Fruit fly (Drosophila melanogaster): ENCODE data around the gene Krn.
A peak's percentile ranks its signal among the peaks of the same experiment; 100 is the strongest.

Gene Krn

dm6 chr3L:17610896-17611711, 43.0 kb downstream of the Krn start:
- TF ChIP-seq pdm3 (GFP tag; optimal IDR thresholded peaks at IDR 0.05): peak; percentile 89
- peak; percentile 93 for TF ChIP-seq achi (GFP tag; optimal IDR thresholded peaks at IDR 0.05)
- TF ChIP-seq CG6854 (GFP tag; optimal IDR thresholded peaks at IDR 0.05): peak; percentile 78
- peak; percentile 41 for TF ChIP-seq CG9139 (GFP tag; optimal IDR thresholded peaks at IDR 0.05)
- peak; percentile 80 for TF ChIP-seq Eip75B (GFP tag; optimal IDR thresholded peaks at IDR 0.05)
- peak; percentile 96 for TF ChIP-seq Smox (GFP tag; optimal IDR thresholded peaks at IDR 0.05)
- TF ChIP-seq topi (GFP tag; optimal IDR thresholded peaks at IDR 0.05): peak; percentile 94
- peak; percentile 95 for TF ChIP-seq OdsH (GFP tag; optimal IDR thresholded peaks at IDR 0.05)
- TF ChIP-seq Blimp-1 (GFP tag; optimal IDR thresholded peaks at IDR 0.05): peak; percentile 89
- TF ChIP-seq Lpt (GFP tag; optimal IDR thresholded peaks at IDR 0.05): peak; percentile 91
- TF ChIP-seq CG6792 (GFP tag; optimal IDR thresholded peaks at IDR 0.05): peak; percentile 80
- TF ChIP-seq CG6163 (GFP tag; IDR thresholded peaks at IDR 0.05): peak; percentile 80; the same call in 2 of the 3 replicates
- peak; percentile 84 for TF ChIP-seq CG16779 (tag; optimal IDR thresholded peaks at IDR 0.05)
- peak; percentile 90 for TF ChIP-seq CG11762 (GFP tag; optimal IDR thresholded peaks at IDR 0.05; ENCODE audit: insufficient read depth)
- TF ChIP-seq Ets96B (tag; optimal IDR thresholded peaks at IDR 0.05): peak; percentile 72
- peak; percentile 93 for TF ChIP-seq Met (GFP tag; optimal IDR thresholded peaks at IDR 0.05)
- TF ChIP-seq Eip78C (GFP tag): peak; percentile 98
- TF ChIP-seq CG8319 (GFP tag; optimal IDR thresholded peaks at IDR 0.05): peak; percentile 77
- peak; percentile 93 for TF ChIP-seq CG15336 (GFP tag; IDR thresholded peaks at IDR 0.05)
- TF ChIP-seq CG10631 (GFP tag; optimal IDR thresholded peaks at IDR 0.05): peak; percentile 92
- TF ChIP-seq CG1621 (tag; optimal IDR thresholded peaks at IDR 0.05): no peak
- peak; percentile 87 for TF ChIP-seq Gug (GFP tag; IDR thresholded peaks at IDR 0.05)
- TF ChIP-seq CG7368 (GFP tag; optimal IDR thresholded peaks at IDR 0.05): peak; percentile 76
- TF ChIP-seq acj6 (GFP tag; optimal IDR thresholded peaks at IDR 0.05): peak; percentile 95
- TF ChIP-seq svp (GFP tag): peak; percentile 98
- peak; percentile 90 for TF ChIP-seq Hr39 (GFP tag; optimal IDR thresholded peaks at IDR 0.05)
- peak; percentile 92 for TF ChIP-seq lz (GFP tag; optimal IDR thresholded peaks at IDR 0.05)
- TF ChIP-seq eg (GFP tag; IDR thresholded peaks at IDR 0.05): peak; percentile 83
- peak; percentile 99 for TF ChIP-seq CG32006 (GFP tag; optimal IDR thresholded peaks at IDR 0.05)
- TF ChIP-seq CG11294 (GFP tag; IDR thresholded peaks at IDR 0.05): peak; percentile 74
- peak; percentile 92 for TF ChIP-seq CG34406 (GFP tag; optimal IDR thresholded peaks at IDR 0.05)
- TF ChIP-seq Hr38 (GFP tag; optimal IDR thresholded peaks at IDR 0.05): no peak
- peak; percentile 94 for TF ChIP-seq CG8119 (GFP tag; IDR thresholded peaks at IDR 0.05)
- TF ChIP-seq ss (GFP tag; optimal IDR thresholded peaks at IDR 0.05): peak in 1 of 2 experiments; percentile 53
- peak; percentile 61 for TF ChIP-seq CG6808 (GFP tag; optimal IDR thresholded peaks at IDR 0.05)
- TF ChIP-seq esn (GFP tag; optimal IDR thresholded peaks at IDR 0.05): peak; percentile 96
- peak in 1 of 2 experiments; percentile 99 for TF ChIP-seq salr (GFP tag; optimal IDR thresholded peaks at IDR 0.05)
- peak; percentile 79 for TF ChIP-seq CG11902 (GFP tag; optimal IDR thresholded peaks at IDR 0.05)
- peak; percentile 93 for TF ChIP-seq cyc (GFP tag; optimal IDR thresholded peaks at IDR 0.05)
- peak; percentile 85 for TF ChIP-seq Ets21C (GFP tag; optimal IDR thresholded peaks at IDR 0.05)
- peak; percentile 23 for TF ChIP-seq fd85E (GFP tag; optimal IDR thresholded peaks at IDR 0.05)
- TF ChIP-seq Sox14 (GFP tag; optimal IDR thresholded peaks at IDR 0.05): peak; percentile 88
- TF ChIP-seq CG31627 (GFP tag; optimal IDR thresholded peaks at IDR 0.05): peak; percentile 91
- TF ChIP-seq CG3919 (GFP tag; optimal IDR thresholded peaks at IDR 0.05): peak; percentile 91
- TF ChIP-seq CG3032 (tag; optimal IDR thresholded peaks at IDR 0.05): peak; percentile 73
- peak; percentile 69 for TF ChIP-seq spab (GFP tag; optimal IDR thresholded peaks at IDR 0.05)
- peak; percentile 99 for TF ChIP-seq CG4318 (GFP tag; optimal IDR thresholded peaks at IDR 0.05)
- peak; percentile 61 for TF ChIP-seq CG10669 (GFP tag; optimal IDR thresholded peaks at IDR 0.05)
- TF ChIP-seq dac (GFP tag; optimal IDR thresholded peaks at IDR 0.05): peak; percentile 93
- TF ChIP-seq Eip93F (GFP tag; optimal IDR thresholded peaks at IDR 0.05): peak; percentile 91
